Fruit fly (Drosophila melanogaster): ENCODE measurements around the gene Cyp4e3.

- no peak for TF ChIP-seq usp (GFP tag; optimal IDR thresholded peaks at IDR 0.05)
- TF ChIP-seq Myc (optimal IDR thresholded peaks at IDR 0.05): no peak
- TF ChIP-seq GATAd (GFP tag; optimal IDR thresholded peaks at IDR 0.05): no peak
- TF ChIP-seq psq (GFP tag; optimal IDR thresholded peaks at IDR 0.05): no peak
- no peak for TF ChIP-seq brk (GFP tag; optimal IDR thresholded peaks at IDR 0.05)
- TF ChIP-seq lola (GFP tag; optimal IDR thresholded peaks at IDR 0.05): no peak
- TF ChIP-seq fru (GFP tag; optimal IDR thresholded peaks at IDR 0.05): no peak
- TF ChIP-seq Vsx2 (GFP tag; optimal IDR thresholded peaks at IDR 0.05; ENCODE audit: partially characterized antibody): no peak
- no peak for TF ChIP-seq Rel (GFP tag; optimal IDR thresholded peaks at IDR 0.05)
- TF ChIP-seq Rel (tag; optimal IDR thresholded peaks at IDR 0.05): no peak
Observed at dm6 chr2L:9743823-9744222, 6.0 kb downstream of the Cyp4e3 start.

Data from whole organism, wandering third instar larva.